Fruit fly (Drosophila melanogaster) whole organism, embryonic: ENCODE measurements around the gene CG31064.

ENCODE experiments used
- ATbp ChIP-seq: fragments of 200-800 bp; sonication (Bioruptor generic); optimal IDR thresholded peaks from 2 replicates; lab custom pipeline; 2017; ENCODE audit warnings: missing biosample characterization, mild to moderate bottlenecking, missing genetic modification characterization, missing genetic modification reagents
- Aef1 ChIP-seq: fragments of 200-800 bp; sonication (Bioruptor generic); IDR thresholded peaks from 3 replicates; pipeline ENCODE4 v1.3.6; 2022; ENCODE audit warnings: missing biosample characterization, missing genetic modification characterization
- B-H1 ChIP-seq: fragments of 200-800 bp; sonication (Bioruptor generic); IDR thresholded peaks from 3 replicates; pipeline ENCODE4 v1.3.6; 2022; ENCODE audit warnings: missing biosample characterization, missing genetic modification characterization
- BtbVII ChIP-seq: fragments of 200-800 bp; sonication (Bioruptor generic); optimal IDR thresholded peaks from 3 replicates; lab custom pipeline; 2017; ENCODE audit warnings: missing biosample characterization, mild to moderate bottlenecking, missing genetic modification characterization
- CG10565 ChIP-seq: fragments of 200-800 bp; sonication (Bioruptor generic); optimal IDR thresholded peaks from 3 replicates; lab custom pipeline; 2016; ENCODE audit warnings: missing biosample characterization, mild to moderate bottlenecking, missing genetic modification characterization
- CG12104 ChIP-seq: fragments of 200-800 bp; sonication (Bioruptor generic); optimal IDR thresholded peaks from 3 replicates; lab custom pipeline; 2016; ENCODE audit warnings: missing biosample characterization, missing genetic modification characterization
- CG13624 ChIP-seq: fragments of 200-800 bp; sonication (Bioruptor generic); optimal IDR thresholded peaks from 2 replicates; lab custom pipeline; 2016; ENCODE audit warnings: missing biosample characterization, missing genetic modification characterization
- CG13894 ChIP-seq: fragments of 200-800 bp; sonication (Bioruptor generic); optimal IDR thresholded peaks from 3 replicates; lab custom pipeline; 2018; ENCODE audit warnings: missing biosample characterization, mild to moderate bottlenecking, missing genetic modification characterization, moderate library complexity
- CG14860 ChIP-seq: fragments of 200-800 bp; sonication (Bioruptor generic); IDR thresholded peaks from 3 replicates; pipeline ENCODE4 v1.3.6; 2022; ENCODE audit warnings: missing biosample characterization, missing genetic modification characterization; ENCODE audit not compliant: partially characterized antibody
- CG14965 ChIP-seq: fragments of 200-800 bp; sonication (Bioruptor generic); optimal IDR thresholded peaks from 2 replicates; lab custom pipeline; 2016; ENCODE audit warnings: missing biosample characterization, missing genetic modification characterization, borderline replicate concordance
- CG1602 ChIP-seq: fragments of 200-800 bp; sonication (Bioruptor generic); optimal IDR thresholded peaks from 3 replicates; lab custom pipeline; 2016; ENCODE audit warnings: missing biosample characterization, missing genetic modification characterization
- CG16813 ChIP-seq: fragments of 200-800 bp; sonication (Bioruptor generic); IDR thresholded peaks from 3 replicates; pipeline ENCODE4 v1.3.6; 2022; ENCODE audit warnings: missing biosample characterization, missing genetic modification characterization; ENCODE audit not compliant: partially characterized antibody
- CG17186 ChIP-seq: fragments of 200-800 bp; sonication (Bioruptor generic); optimal IDR thresholded peaks from 3 replicates; lab custom pipeline; 2017; ENCODE audit warnings: missing biosample characterization, missing genetic modification reagents, missing genetic modification characterization
- CG17912 ChIP-seq: fragments of 200-800 bp; sonication (Bioruptor generic); optimal IDR thresholded peaks from 2 replicates; lab custom pipeline; 2018; ENCODE audit warnings: missing biosample characterization, mild to moderate bottlenecking, missing genetic modification characterization
- CG2712 ChIP-seq: fragments of 200-800 bp; optimal IDR thresholded peaks from 3 replicates; lab custom pipeline; 2019; ENCODE audit warnings: missing biosample characterization, mild to moderate bottlenecking, missing genetic modification characterization, moderate library complexity
- CG30403 ChIP-seq: fragments of 200-800 bp; sonication (Bioruptor generic); optimal IDR thresholded peaks from 3 replicates; lab custom pipeline; 2016; ENCODE audit warnings: missing biosample characterization, missing genetic modification characterization
- CG3163 ChIP-seq: fragments of 200-800 bp; sonication (Bioruptor generic); optimal IDR thresholded peaks from 3 replicates; lab custom pipeline; 2016; ENCODE audit warnings: missing biosample characterization, missing genetic modification characterization
- CG4707 ChIP-seq: fragments of 200-800 bp; sonication (Bioruptor generic); optimal IDR thresholded peaks from 2 replicates; lab custom pipeline; 2018; ENCODE audit warnings: missing biosample characterization, mild to moderate bottlenecking, missing genetic modification characterization, moderate library complexity
- CG7556 ChIP-seq: fragments of 200-800 bp; sonication (Bioruptor generic); optimal IDR thresholded peaks from 2 replicates; lab custom pipeline; 2017; ENCODE audit warnings: missing biosample characterization, mild to moderate bottlenecking, missing genetic modification characterization
- CG8089 ChIP-seq: fragments of 200-800 bp; sonication (Bioruptor generic); optimal IDR thresholded peaks from 3 replicates; lab custom pipeline; 2016; ENCODE audit warnings: missing biosample characterization, missing genetic modification characterization
- D ChIP-seq, 2 experiments: fragments of 200-800 bp in 1 of 2; fragments of >200 bp in 1 of 2; sonication (Bioruptor generic) in 1 of 2; optimal IDR thresholded peaks; 2 replicates in 1 of 2; 3 replicates in 1 of 2; lab custom pipeline; 2017; ENCODE audit warnings: mild to moderate bottlenecking in 1 of 2, missing biosample characterization in 1 of 2, missing genetic modification characterization in 1 of 2, missing genetic modification reagents in 1 of 2
- E2f2 ChIP-seq: fragments of 200-800 bp; sonication (Bioruptor generic); IDR thresholded peaks from 2 replicates; pipeline ENCODE4 v1.3.6; 2022; ENCODE audit warnings: missing biosample characterization, missing genetic modification characterization
- HHEX ChIP-seq: fragments of 200-800 bp; sonication (Bioruptor generic); optimal IDR thresholded peaks from 3 replicates; lab custom pipeline; 2017; ENCODE audit warnings: missing biosample characterization, mild to moderate bottlenecking, missing genetic modification characterization, missing genetic modification reagents
- Hand ChIP-seq: fragments of 200-800 bp; sonication (Bioruptor generic); optimal IDR thresholded peaks from 2 replicates; lab custom pipeline; 2017; ENCODE audit warnings: mild to moderate bottlenecking, missing biosample characterization, missing genetic modification reagents, missing genetic modification characterization
- HmgD ChIP-seq: fragments of 200-800 bp; sonication (Bioruptor generic); optimal IDR thresholded peaks from 3 replicates; lab custom pipeline; 2016; ENCODE audit warnings: missing biosample characterization, missing genetic modification characterization
- Hr3 ChIP-seq: fragments of 200-800 bp; sonication (Bioruptor generic); optimal IDR thresholded peaks from 3 replicates; lab custom pipeline; 2016; ENCODE audit warnings: missing biosample characterization, missing genetic modification characterization
- Hr39 ChIP-seq: fragments of >200 bp; optimal IDR thresholded peaks from 2 replicates; lab custom pipeline; 2017
- MBD-R2 ChIP-seq: fragments of 200-800 bp; sonication (Bioruptor generic); IDR thresholded peaks from 2 replicates; pipeline ENCODE4 v1.3.6; 2022; ENCODE audit warnings: missing biosample characterization, missing genetic modification characterization
- Med ChIP-seq: fragments of 200-800 bp; sonication (Bioruptor generic); peaks from one replicate; lab custom pipeline; 2016; ENCODE audit warnings: missing biosample characterization, missing genetic modification characterization, mild to moderate bottlenecking, inconsistent platforms, moderate library complexity
- Oli ChIP-seq: fragments of 200-800 bp; sonication (Bioruptor generic); optimal IDR thresholded peaks from 2 replicates; lab custom pipeline; 2018; ENCODE audit warnings: missing biosample characterization, mild to moderate bottlenecking, missing genetic modification characterization, moderate library complexity
- Ptx1 ChIP-seq: fragments of 200-800 bp; sonication (Bioruptor generic); IDR thresholded peaks from 2 replicates; pipeline ENCODE4 v1.3.6; 2022; ENCODE audit warnings: missing biosample characterization, missing genetic modification characterization
- Rfx ChIP-seq: fragments of 200-800 bp; sonication (Bioruptor generic); IDR thresholded peaks from 2 replicates; pipeline ENCODE4 v1.3.6; 2022; ENCODE audit warnings: missing biosample characterization, missing genetic modification characterization
- Scr ChIP-seq: fragments of 200-800 bp; sonication (Bioruptor generic); IDR thresholded peaks from 2 replicates; pipeline ENCODE4 v1.3.6; 2022; ENCODE audit warnings: missing biosample characterization, missing genetic modification characterization; ENCODE audit not compliant: partially characterized antibody
- Sry-δ ChIP-seq: fragments of 200-800 bp; sonication (Bioruptor generic); optimal IDR thresholded peaks from 2 replicates; lab custom pipeline; 2016; ENCODE audit warnings: missing biosample characterization, missing genetic modification characterization
- Ssrp ChIP-seq: fragments of 200-800 bp; sonication (Bioruptor generic); optimal IDR thresholded peaks from 2 replicates; lab custom pipeline; 2018; ENCODE audit warnings: missing biosample characterization, mild to moderate bottlenecking, missing genetic modification characterization, moderate library complexity
- YL-1 ChIP-seq: fragments of 200-800 bp; sonication (Bioruptor generic); optimal IDR thresholded peaks from 3 replicates; lab custom pipeline; 2017; ENCODE audit warnings: missing biosample characterization, mild to moderate bottlenecking, missing genetic modification characterization
- ab ChIP-seq: fragments of 200-800 bp; sonication (Bioruptor generic); optimal IDR thresholded peaks from 2 replicates; lab custom pipeline; 2016; ENCODE audit warnings: missing biosample characterization, missing genetic modification characterization
- btn ChIP-seq: fragments of 200-800 bp; sonication (Bioruptor generic); optimal IDR thresholded peaks from 2 replicates; lab custom pipeline; 2016; ENCODE audit warnings: missing biosample characterization, missing genetic modification characterization
- dysf ChIP-seq: fragments of 200-800 bp; sonication (Bioruptor generic); IDR thresholded peaks from 3 replicates; pipeline ENCODE4 v1.3.6; 2022; ENCODE audit warnings: missing biosample characterization, missing genetic modification characterization
- gcm ChIP-seq: fragments of 200-800 bp; sonication (Bioruptor generic); optimal IDR thresholded peaks from 2 replicates; lab custom pipeline; 2019; ENCODE audit warnings: missing biosample characterization, mild to moderate bottlenecking, missing genetic modification characterization, moderate library complexity
- gem ChIP-seq: fragments of 200-800 bp; sonication (Bioruptor generic); optimal IDR thresholded peaks from 2 replicates; lab custom pipeline; 2019; ENCODE audit warnings: missing biosample characterization, mild to moderate bottlenecking, missing genetic modification characterization, moderate library complexity
- gfzf ChIP-seq: fragments of 200-800 bp; sonication (Bioruptor generic); optimal IDR thresholded peaks from 2 replicates; lab custom pipeline; 2016; ENCODE audit warnings: missing biosample characterization, mild to moderate bottlenecking, missing genetic modification characterization, moderate library complexity
- ken ChIP-seq: fragments of 200-800 bp; sonication (Bioruptor generic); IDR thresholded peaks from 3 replicates; pipeline ENCODE4 v1.3.6; 2022; ENCODE audit warnings: missing biosample characterization, missing genetic modification characterization
- knrl ChIP-seq: fragments of 200-800 bp; sonication (Bioruptor generic); IDR thresholded peaks from 3 replicates; pipeline ENCODE4 v1.3.6; 2022; ENCODE audit warnings: missing biosample characterization, missing genetic modification characterization; ENCODE audit not compliant: partially characterized antibody
- pzg ChIP-seq: fragments of 200-800 bp; sonication (Bioruptor generic); optimal IDR thresholded peaks from 3 replicates; lab custom pipeline; 2018; ENCODE audit warnings: missing biosample characterization, mild to moderate bottlenecking, missing genetic modification characterization, moderate library complexity
- row ChIP-seq: fragments of 200-800 bp; sonication (Bioruptor generic); IDR thresholded peaks from 3 replicates; pipeline ENCODE4 v1.3.6; 2022; ENCODE audit warnings: missing biosample characterization, missing genetic modification characterization
- slbo ChIP-seq: fragments of 200-800 bp; sonication (Bioruptor generic); IDR thresholded peaks from 2 replicates; pipeline ENCODE4 v1.3.6; 2022; ENCODE audit warnings: missing biosample characterization, missing genetic modification characterization
- trem ChIP-seq: fragments of 200-800 bp; optimal IDR thresholded peaks from 3 replicates; lab custom pipeline; 2019; ENCODE audit warnings: missing biosample characterization, mild to moderate bottlenecking, missing genetic modification characterization, moderate library complexity
- unc-4 ChIP-seq: fragments of 200-800 bp; sonication (Bioruptor generic); IDR thresholded peaks from 2 replicates; pipeline ENCODE4 v1.3.6; 2022; ENCODE audit warnings: missing biosample characterization, missing genetic modification characterization; ENCODE audit not compliant: partially characterized antibody
- wdn ChIP-seq: fragments of 200-800 bp; sonication (Bioruptor generic); IDR thresholded peaks from 2 replicates; pipeline ENCODE4 v1.3.6; 2022; ENCODE audit warnings: missing biosample characterization, missing genetic modification characterization
- zen2 ChIP-seq: fragments of 200-800 bp; sonication (Bioruptor generic); IDR thresholded peaks from 3 replicates; pipeline ENCODE4 v1.3.6; 2022; ENCODE audit warnings: missing biosample characterization, missing genetic modification characterization; ENCODE audit not compliant: partially characterized antibody
- zfh1 ChIP-seq: fragments of 200-800 bp; sonication (Bioruptor generic); IDR thresholded peaks from 3 replicates; pipeline ENCODE4 v1.3.6; 2022; ENCODE audit warnings: missing biosample characterization, missing genetic modification characterization

Gene CG31064

dm6 chr3R:27283645-27284044 lies 44.8 kb upstream of the CG31064 start, which contains the start of gene CG3368 (continued):
- 0 out of 3 replicates have a peak, but pooled peaks have one; percentile 29 for TF ChIP-seq zfh1
- no peak for TF ChIP-seq ken (GFP tag; lab: Robert Waterston, UW)
- TF ChIP-seq CG12104, result no peak
- no peak for TF ChIP-seq CG3163 (GFP tag; lab: Kevin White, UChicago)
- no peak for TF ChIP-seq btn
- peak; percentile 71 for TF ChIP-seq Scr (GFP tag; lab: Robert Waterston, UW)
- TF ChIP-seq knrl, result peak; percentile 46
- peak; percentile 57 for TF ChIP-seq CG17186
- no peak for TF ChIP-seq wdn (GFP tag; lab: Robert Waterston, UW)
- no peak for TF ChIP-seq Rfx (GFP tag; lab: Robert Waterston, UW)
- TF ChIP-seq gem, result no peak
- peak; percentile 16; the same call in 1 of the 3 replicates for TF ChIP-seq row (GFP tag; lab: Robert Waterston, UW)
- TF ChIP-seq Ptx1 (GFP tag; lab: Robert Waterston, UW), result no peak
- peak; percentile 59; the same call in 2 of the 3 replicates for TF ChIP-seq zen2 (GFP tag; lab: Robert Waterston, UW)
- no peak for TF ChIP-seq ab (GFP tag; lab: Kevin White, UChicago)
- no peak for TF ChIP-seq CG13624
- peak; percentile 24 for TF ChIP-seq trem (tag; lab: Kevin White, UChicago)
- no peak for TF ChIP-seq gcm (GFP tag; lab: Kevin White, UChicago)
- TF ChIP-seq CG16813 (GFP tag; lab: Robert Waterston, UW), result peak; percentile 59; the same call in 2 of the 3 replicates
- TF ChIP-seq HmgD (GFP tag; lab: Kevin White, UChicago), result no peak
- TF ChIP-seq CG4707 (GFP tag; lab: Kevin White, UChicago), result no peak
- no peak for TF ChIP-seq CG8089
- TF ChIP-seq Hr3 (GFP tag; lab: Kevin White, UChicago), result no peak
- no peak for TF ChIP-seq Ssrp
- TF ChIP-seq Sry-δ (GFP tag; lab: Kevin White, UChicago), result peak; percentile 34
- TF ChIP-seq unc-4 (GFP tag; lab: Robert Waterston, UW), result peak; percentile 56
- peak; percentile 74 for TF ChIP-seq CG14860 (GFP tag; lab: Robert Waterston, UW)
- no peak for TF ChIP-seq gfzf
- TF ChIP-seq CG1602 (GFP tag; lab: Kevin White, UChicago), result no peak
- TF ChIP-seq E2f2 (GFP tag; lab: Robert Waterston, UW), result peak; percentile 66
- TF ChIP-seq Med, result peak; percentile 61
- TF ChIP-seq pzg (GFP tag; lab: Kevin White, UChicago), result peak; percentile 49
- TF ChIP-seq MBD-R2, result peak; percentile 84
- no peak for TF ChIP-seq Hand (GFP tag; lab: Kevin White, UChicago)
- peak; percentile 60 for TF ChIP-seq YL-1
- TF ChIP-seq, all 482 proteins: peak for 61

DNA sequence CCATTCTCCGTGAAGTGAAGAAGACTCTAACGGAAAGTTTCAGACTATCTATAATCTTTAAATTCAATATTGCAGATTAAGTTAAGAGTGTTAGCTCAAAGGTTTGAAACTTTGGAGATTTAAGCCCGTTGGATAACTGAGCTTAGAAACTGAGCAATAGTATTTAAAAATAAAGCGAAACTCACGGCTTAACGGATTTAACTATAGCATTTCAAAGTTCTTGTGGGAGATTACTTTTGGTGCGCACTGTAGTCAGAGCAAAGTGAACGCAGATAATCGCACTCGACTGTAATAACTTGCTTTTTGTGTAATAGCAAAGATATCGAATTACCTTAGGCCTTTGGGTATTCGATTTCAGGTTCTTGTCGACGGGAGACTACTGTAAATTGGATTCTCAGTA lies 43.4 kb upstream of the CG31064 start, which contains the start of gene mrt:
mrt (minus strand) TSS at position 376 of the 400 bp plus-strand sequence.
- peak; percentile 61 for TF ChIP-seq CG7556
- no peak for TF ChIP-seq CG13894
- TF ChIP-seq dysf (GFP tag; lab: Robert Waterston, UW), result peak; percentile 50; the same call in 1 of the 3 replicates
- TF ChIP-seq B-H1 (GFP tag; lab: Robert Waterston, UW), result peak; percentile 14; the same call in 1 of the 3 replicates
- TF ChIP-seq Aef1 (GFP tag; lab: Robert Waterston, UW), result peak; percentile 34; the same call in 1 of the 3 replicates
- no peak for TF ChIP-seq CG14965 (GFP tag; lab: Kevin White, UChicago)
- peak; percentile 53 for TF ChIP-seq CG2712 (tag; lab: Kevin White, UChicago)
- TF ChIP-seq ATbp (GFP tag; lab: Kevin White, UChicago), result peak; percentile 11
- no peak for TF ChIP-seq BtbVII
- TF ChIP-seq HHEX (GFP tag; lab: Kevin White, UChicago), result peak; percentile 69
- peak; percentile 77 for TF ChIP-seq slbo (GFP tag; lab: Robert Waterston, UW)
- TF ChIP-seq CG17912 (GFP tag; lab: Kevin White, UChicago), result no peak
- peak; percentile 33 for TF ChIP-seq ab (GFP tag; lab: Kevin White, UChicago)
- peak; percentile 35 for TF ChIP-seq Oli (tag; lab: Kevin White, UChicago)
- peak; percentile 70 for TF ChIP-seq CG30403 (GFP tag; lab: Kevin White, UChicago)
- no peak for TF ChIP-seq CG10565 (GFP tag; lab: Kevin White, UChicago)
- TF ChIP-seq Hr39 (lab: Kevin White, UChicago), result no peak
- TF ChIP-seq D (optimal IDR thresholded peaks at IDR 0.05; lab: Kevin White, UChicago), result no peak
- peak; percentile 17 for TF ChIP-seq D (GFP tag; optimal IDR thresholded peaks at IDR 0.05; lab: Kevin White, UChicago)
